Fruit fly (Drosophila melanogaster) whole organism, embryonic: Measurements from ENCODE around the gene CG8668.

Experiments
- CG18476 ChIP-seq: fragments of 200-800 bp; sonication (Bioruptor generic); optimal IDR thresholded peaks from 2 replicates; lab custom pipeline; 2016; ENCODE audit warnings: missing biosample characterization, mild to moderate bottlenecking, missing genetic modification characterization
- CG2712 ChIP-seq: fragments of 200-800 bp; optimal IDR thresholded peaks from 3 replicates; lab custom pipeline; 2019; ENCODE audit warnings: missing biosample characterization, mild to moderate bottlenecking, missing genetic modification characterization, moderate library complexity
- CG7928 ChIP-seq: fragments of 200-800 bp; sonication (Bioruptor generic); optimal IDR thresholded peaks from 2 replicates; lab custom pipeline; 2017; ENCODE audit warnings: missing biosample characterization, mild to moderate bottlenecking, missing genetic modification characterization
- CG8290 ChIP-seq, 3 experiments: fragments of 200-800 bp; sonication (Bioruptor generic); optimal IDR thresholded peaks; 2 replicates each; lab custom pipeline; 2016 to 2019; ENCODE audit warnings: missing biosample characterization in 3 of 3, missing genetic modification characterization in 3 of 3, mild to moderate bottlenecking in 2 of 3, moderate library complexity in 1 of 3
- CG8359 ChIP-seq: fragments of 200-800 bp; sonication (Bioruptor generic); optimal IDR thresholded peaks from 2 replicates; lab custom pipeline; 2017; ENCODE audit warnings: missing biosample characterization, mild to moderate bottlenecking, missing genetic modification characterization, borderline replicate concordance
- D19B ChIP-seq: fragments of 200-800 bp; sonication (Bioruptor generic); optimal IDR thresholded peaks from 2 replicates; lab custom pipeline; 2017; ENCODE audit warnings: missing biosample characterization, mild to moderate bottlenecking, missing genetic modification characterization
- Gsc ChIP-seq: fragments of 200-800 bp; sonication (Bioruptor generic); IDR thresholded peaks from 2 replicates; pipeline ENCODE4 v1.3.6; 2022; ENCODE audit warnings: missing biosample characterization, missing genetic modification characterization
- H15 ChIP-seq: fragments of 200-800 bp; sonication (Bioruptor generic); IDR thresholded peaks from 3 replicates; pipeline ENCODE4 v1.3.6; 2022; ENCODE audit warnings: missing biosample characterization, missing genetic modification characterization
- HmgD ChIP-seq: fragments of 200-800 bp; sonication (Bioruptor generic); optimal IDR thresholded peaks from 3 replicates; lab custom pipeline; 2016; ENCODE audit warnings: missing biosample characterization, missing genetic modification characterization
- al ChIP-seq: fragments of 200-800 bp; sonication (Bioruptor generic); IDR thresholded peaks from 2 replicates; pipeline ENCODE4 v1.3.6; 2022; ENCODE audit warnings: missing biosample characterization, missing genetic modification characterization
- cad ChIP-seq: fragments of >200 bp; optimal IDR thresholded peaks from 2 replicates; lab custom pipeline; 2017; ENCODE audit warnings: missing biosample characterization, missing genetic modification characterization
- crol ChIP-seq: fragments of 200-800 bp; sonication (Bioruptor generic); IDR thresholded peaks from 2 replicates; pipeline ENCODE4 v1.3.6; 2022; ENCODE audit warnings: missing biosample characterization, missing genetic modification characterization
- klu ChIP-seq: fragments of 200-800 bp; sonication (Bioruptor generic); IDR thresholded peaks from 2 replicates; pipeline ENCODE4 v1.3.6; 2022; ENCODE audit warnings: missing biosample characterization, missing genetic modification characterization
- peb ChIP-seq: fragments of 200-800 bp; sonication (Bioruptor generic); IDR thresholded peaks from 2 replicates; pipeline ENCODE4 v1.3.6; 2022; ENCODE audit warnings: missing biosample characterization, missing genetic modification characterization

DNA sequence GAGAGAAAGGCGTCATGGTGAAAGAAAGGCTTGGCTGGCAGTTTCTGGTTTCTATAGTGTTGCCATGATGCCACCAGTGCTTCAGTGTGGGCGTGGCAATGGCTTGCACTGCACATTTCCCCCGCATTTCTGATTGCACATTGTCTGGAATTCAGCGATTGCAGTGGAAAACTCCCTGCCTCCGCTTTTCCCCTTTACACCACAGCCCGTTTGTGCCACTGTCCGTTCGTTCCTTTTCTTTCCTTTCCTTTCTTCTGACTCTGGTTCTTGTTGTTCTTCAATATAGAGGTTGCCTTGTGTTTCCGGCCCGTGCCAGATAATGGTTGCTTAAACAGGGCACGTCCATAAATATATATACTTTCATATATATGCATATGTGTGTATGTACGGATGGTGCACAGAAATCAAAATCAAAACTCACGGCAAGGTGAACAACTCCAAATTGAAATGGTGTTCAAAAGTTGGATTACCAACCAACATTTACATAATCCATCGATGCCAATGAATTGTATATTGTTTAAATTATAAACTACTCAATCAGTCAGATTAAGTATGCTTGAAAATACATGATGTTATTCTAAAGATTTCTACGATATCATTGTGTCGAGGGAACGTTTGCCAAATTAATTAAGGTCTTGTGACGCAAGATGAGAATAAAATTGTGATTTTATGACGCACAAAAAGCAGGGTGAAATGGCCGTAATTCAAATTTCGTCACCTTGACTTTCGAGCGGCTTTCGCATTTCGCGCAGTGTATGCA, 33.4 kb upstream of the CG8668 start:
- TF ChIP-seq klu (GFP tag; lab: Robert Waterston, UW) (no peak), CG8290 (GFP tag; optimal IDR thresholded peaks at IDR 0.05; lab: Kevin White, UChicago) (no peak), CG8290 (tag; optimal IDR thresholded peaks at IDR 0.05; lab: Kevin White, UChicago) (no peak), D19B (GFP tag; lab: Kevin White, UChicago) (no peak), CG7928 (GFP tag; lab: Kevin White, UChicago) (no peak), H15 (no peak), peb (GFP tag; lab: Robert Waterston, UW) (no peak), crol (GFP tag; lab: Robert Waterston, UW) (no peak), HmgD (GFP tag; lab: Kevin White, UChicago) (no peak), CG18476 (GFP tag; lab: Kevin White, UChicago) (no peak), Gsc (GFP tag; lab: Robert Waterston, UW) (no peak), al (GFP tag; lab: Robert Waterston, UW) (no peak), CG2712 (tag; lab: Kevin White, UChicago) (no peak), CG8359 (GFP tag; lab: Kevin White, UChicago) (no peak), cad (GFP tag; lab: Kevin White, UChicago) (no peak)
